Fruit fly (Drosophila melanogaster) S2 (cell line): ENCODE data around the gene ras.

ENCODE experiments used
- CG8478 ChIP-seq: fragments of >200 bp; optimal IDR thresholded peaks from 2 replicates; lab custom pipeline; 2018
- CTCF ChIP-seq, 2 experiments: fragments of >200 bp; optimal IDR thresholded peaks; 2 replicates each; lab custom pipeline; 2018

DNA sequence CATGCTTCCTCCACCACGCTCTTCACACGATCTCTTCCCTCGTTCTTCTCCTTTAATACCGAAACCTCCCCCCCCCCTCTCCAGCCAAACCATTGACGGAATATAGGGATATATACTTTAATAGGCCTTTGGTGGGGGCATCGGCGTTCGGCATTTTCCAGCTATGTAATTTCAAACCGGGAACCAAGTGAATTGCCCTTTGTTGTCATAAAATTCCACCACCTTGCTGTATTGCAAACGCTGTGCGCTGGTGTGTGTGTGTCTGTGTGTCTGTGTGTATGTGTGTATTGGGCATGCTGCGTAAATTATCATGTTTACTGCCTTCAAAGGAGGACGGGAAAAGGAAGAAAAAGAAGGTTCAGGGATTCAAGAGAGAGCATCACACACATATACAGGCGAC lies 12.9 kb upstream of the ras start:
- TF ChIP-seq CG8478 (no peak), CTCF (optimal IDR thresholded peaks at IDR 0.05; lab: Kevin White, UChicago) (no peak)
